Fruit fly (Drosophila melanogaster) whole organism, prepupa: ENCODE results near the gene CG31213.

Source experiments
- Blimp-1 ChIP-seq: fragments of 200-800 bp; sonication (Bioruptor generic); optimal IDR thresholded peaks from 3 replicates; lab custom pipeline; 2017; ENCODE audit warnings: missing biosample characterization, missing genetic modification characterization, mild to moderate bottlenecking, moderate library complexity, missing genetic modification reagents
- CG10669 ChIP-seq: fragments of 200-800 bp; sonication (Bioruptor generic); optimal IDR thresholded peaks from 3 replicates; lab custom pipeline; 2018; ENCODE audit warnings: missing biosample characterization, mild to moderate bottlenecking, missing genetic modification characterization, moderate library complexity
- CG11294 ChIP-seq: fragments of 200-800 bp; sonication (Bioruptor generic); IDR thresholded peaks from 2 replicates; pipeline ENCODE4 v1.3.6; 2022; ENCODE audit warnings: missing biosample characterization, missing genetic modification characterization
- CG11762 ChIP-seq: fragments of 200-800 bp; sonication (Bioruptor generic); optimal IDR thresholded peaks from 3 replicates; lab custom pipeline; 2016; ENCODE audit warnings: missing biosample characterization, missing genetic modification characterization; ENCODE audit not compliant: insufficient read depth
- CG11902 ChIP-seq: fragments of 200-800 bp; sonication (Bioruptor generic); optimal IDR thresholded peaks from 3 replicates; lab custom pipeline; 2016; ENCODE audit warnings: missing biosample characterization, missing genetic modification characterization
- CG15336 ChIP-seq: fragments of 200-800 bp; sonication (Bioruptor generic); IDR thresholded peaks from 2 replicates; pipeline ENCODE4 v1.3.6; 2022; ENCODE audit warnings: missing biosample characterization, missing genetic modification characterization
- CG16779 ChIP-seq: fragments of 200-800 bp; sonication (Bioruptor generic); optimal IDR thresholded peaks from 3 replicates; lab custom pipeline; 2017; ENCODE audit warnings: missing biosample characterization, mild to moderate bottlenecking, missing genetic modification characterization
- CG31627 ChIP-seq: fragments of 200-800 bp; sonication (Bioruptor generic); optimal IDR thresholded peaks from 3 replicates; lab custom pipeline; 2016; ENCODE audit warnings: missing biosample characterization, missing genetic modification characterization
- CG4318 ChIP-seq: fragments of 200-800 bp; sonication (Bioruptor generic); optimal IDR thresholded peaks from 3 replicates; lab custom pipeline; 2017; ENCODE audit warnings: missing biosample characterization, mild to moderate bottlenecking, missing genetic modification characterization
- CG6163 ChIP-seq: fragments of 200-800 bp; sonication (Bioruptor generic); IDR thresholded peaks from 3 replicates; pipeline ENCODE4 v1.3.6; 2022; ENCODE audit warnings: missing biosample characterization, missing genetic modification characterization
- CG6276 ChIP-seq: fragments of 200-800 bp; sonication (Bioruptor generic); optimal IDR thresholded peaks from 2 replicates; lab custom pipeline; 2017; ENCODE audit warnings: missing biosample characterization, mild to moderate bottlenecking, missing genetic modification characterization
- CG6792 ChIP-seq: fragments of 200-800 bp; sonication (Bioruptor generic); optimal IDR thresholded peaks from 3 replicates; lab custom pipeline; 2016; ENCODE audit warnings: missing biosample characterization, missing genetic modification characterization
- CG6808 ChIP-seq: fragments of 200-800 bp; sonication (Bioruptor generic); optimal IDR thresholded peaks from 3 replicates; lab custom pipeline; 2017; ENCODE audit warnings: missing biosample characterization, missing genetic modification characterization, mild to moderate bottlenecking, moderate library complexity, missing genetic modification reagents
- CG6854 ChIP-seq: fragments of 200-800 bp; sonication (Bioruptor generic); optimal IDR thresholded peaks from 2 replicates; lab custom pipeline; 2017; ENCODE audit warnings: missing biosample characterization, mild to moderate bottlenecking, missing genetic modification characterization
- CG7368 ChIP-seq: fragments of 200-800 bp; sonication (Bioruptor generic); optimal IDR thresholded peaks from 3 replicates; lab custom pipeline; 2016; ENCODE audit warnings: missing biosample characterization, missing genetic modification characterization
- CG8119 ChIP-seq: fragments of 200-800 bp; sonication (Bioruptor generic); IDR thresholded peaks from 3 replicates; pipeline ENCODE4 v1.3.6; 2022; ENCODE audit warnings: missing biosample characterization, missing genetic modification characterization
- CG8632 ChIP-seq: fragments of 200-800 bp; sonication (Bioruptor generic); optimal IDR thresholded peaks from 3 replicates; lab custom pipeline; 2016; ENCODE audit warnings: missing biosample characterization, missing genetic modification characterization
- CG9139 ChIP-seq: fragments of 200-800 bp; sonication (Bioruptor generic); optimal IDR thresholded peaks from 3 replicates; lab custom pipeline; 2017; ENCODE audit warnings: missing biosample characterization, mild to moderate bottlenecking, missing genetic modification characterization
- Eip75B ChIP-seq: fragments of 200-800 bp; sonication (Bioruptor generic); optimal IDR thresholded peaks from 3 replicates; lab custom pipeline; 2016; ENCODE audit warnings: missing biosample characterization, missing genetic modification characterization
- Eip93F ChIP-seq: fragments of 200-800 bp; sonication (Bioruptor generic); optimal IDR thresholded peaks from 2 replicates; lab custom pipeline; 2016; ENCODE audit warnings: missing biosample characterization, mild to moderate bottlenecking, missing genetic modification characterization
- Ets96B ChIP-seq: fragments of 200-800 bp; optimal IDR thresholded peaks from 2 replicates; lab custom pipeline; 2019; ENCODE audit warnings: missing biosample characterization, mild to moderate bottlenecking, missing genetic modification characterization, moderate library complexity
- Gug ChIP-seq: fragments of 200-800 bp; sonication (Bioruptor generic); IDR thresholded peaks from 2 replicates; pipeline ENCODE4 v1.3.6; 2022; ENCODE audit warnings: missing biosample characterization, missing genetic modification characterization
- Hr39 ChIP-seq: fragments of 200-800 bp; sonication (Bioruptor generic); optimal IDR thresholded peaks from 2 replicates; lab custom pipeline; 2016; ENCODE audit warnings: missing biosample characterization, missing genetic modification characterization
- Hr4 ChIP-seq: fragments of 200-800 bp; sonication (Bioruptor generic); optimal IDR thresholded peaks from 3 replicates; lab custom pipeline; 2016; ENCODE audit warnings: missing biosample characterization, missing genetic modification characterization
- Met ChIP-seq: fragments of 200-800 bp; sonication (Bioruptor generic); optimal IDR thresholded peaks from 3 replicates; lab custom pipeline; 2016; ENCODE audit warnings: missing biosample characterization, missing genetic modification characterization
- OdsH ChIP-seq: fragments of 200-800 bp; sonication (Bioruptor generic); optimal IDR thresholded peaks from 3 replicates; lab custom pipeline; 2016; ENCODE audit warnings: missing biosample characterization, missing genetic modification characterization
- Smox ChIP-seq: fragments of 200-800 bp; sonication (Bioruptor generic); optimal IDR thresholded peaks from 3 replicates; lab custom pipeline; 2016; ENCODE audit warnings: missing biosample characterization, missing genetic modification characterization
- Sox14 ChIP-seq: fragments of 200-800 bp; sonication (Bioruptor generic); optimal IDR thresholded peaks from 3 replicates; lab custom pipeline; 2016; ENCODE audit warnings: missing biosample characterization, missing genetic modification characterization
- achi ChIP-seq: fragments of 200-800 bp; sonication (Bioruptor generic); optimal IDR thresholded peaks from 3 replicates; lab custom pipeline; 2016; ENCODE audit warnings: missing biosample characterization, missing genetic modification characterization
- cyc ChIP-seq: fragments of 200-800 bp; sonication (Bioruptor generic); optimal IDR thresholded peaks from 3 replicates; lab custom pipeline; 2016; ENCODE audit warnings: missing biosample characterization, missing genetic modification characterization
- dac ChIP-seq: fragments of 200-800 bp; sonication (Bioruptor generic); optimal IDR thresholded peaks from 2 replicates; lab custom pipeline; 2017; ENCODE audit warnings: missing biosample characterization, mild to moderate bottlenecking, missing genetic modification characterization
- eg ChIP-seq: fragments of 200-800 bp; sonication (Bioruptor generic); IDR thresholded peaks from 3 replicates; pipeline ENCODE4 v1.3.6; 2022; ENCODE audit warnings: missing biosample characterization, missing genetic modification characterization
- fd85E ChIP-seq: fragments of 200-800 bp; sonication (Bioruptor generic); optimal IDR thresholded peaks from 3 replicates; lab custom pipeline; 2016; ENCODE audit warnings: missing biosample characterization, missing genetic modification characterization
- fkh ChIP-seq: fragments of 200-800 bp; sonication (Bioruptor generic); optimal IDR thresholded peaks from 3 replicates; lab custom pipeline; 2017; ENCODE audit warnings: missing biosample characterization, mild to moderate bottlenecking, missing genetic modification characterization, moderate library complexity
- lz ChIP-seq: fragments of 200-800 bp; sonication (Bioruptor generic); optimal IDR thresholded peaks from 3 replicates; lab custom pipeline; 2016; ENCODE audit warnings: missing biosample characterization, missing genetic modification characterization
- net ChIP-seq: fragments of 200-800 bp; sonication (Bioruptor generic); optimal IDR thresholded peaks from 3 replicates; lab custom pipeline; 2016; ENCODE audit warnings: missing biosample characterization, missing genetic modification characterization
- spab ChIP-seq: fragments of 200-800 bp; sonication (Bioruptor generic); optimal IDR thresholded peaks from 2 replicates; lab custom pipeline; 2017; ENCODE audit warnings: missing biosample characterization, mild to moderate bottlenecking, missing genetic modification characterization, missing genetic modification reagents
- topi ChIP-seq: fragments of 200-800 bp; sonication (Bioruptor generic); optimal IDR thresholded peaks from 3 replicates; lab custom pipeline; 2016; ENCODE audit warnings: missing biosample characterization, missing genetic modification characterization

Gene CG31213

DNA sequence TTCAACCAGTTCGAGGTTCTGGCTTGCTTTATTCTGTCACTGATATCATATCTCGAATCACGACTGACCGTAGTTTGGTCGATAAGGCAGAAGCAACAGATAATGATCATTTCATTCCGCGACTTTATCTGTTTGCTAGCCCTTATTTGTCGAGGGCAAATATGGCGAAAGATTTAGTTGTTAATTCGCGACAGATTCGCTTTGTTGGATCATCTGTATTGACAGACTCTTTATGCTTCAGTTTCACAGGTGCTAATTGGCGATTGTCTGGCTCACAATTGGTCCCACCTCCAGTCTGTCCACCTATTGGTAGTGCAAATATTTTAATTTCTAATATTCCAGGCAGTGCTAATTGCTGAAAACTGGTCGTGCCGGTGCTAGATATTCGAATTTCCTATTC lies 48.4 kb upstream of the CG31213 start (continued):
- TF ChIP-seq achi (peak; percentile 28), CG9139 (GFP tag; lab: Kevin White, UChicago) (peak; percentile 32), Blimp-1 (GFP tag; lab: Kevin White, UChicago) (no peak), spab (peak; percentile 51), fkh (GFP tag; lab: Kevin White, UChicago) (peak; percentile 79), Sox14 (no peak), lz (GFP tag; lab: Kevin White, UChicago) (no peak), CG11902 (no peak), cyc (GFP tag; lab: Kevin White, UChicago) (no peak), dac (no peak), CG11294 (GFP tag; lab: Robert Waterston, UW) (no peak)

dm6 chr3R:19925271-19925670 lies 47.4 kb upstream of the CG31213 start, which contains the start of gene CG4462:
TSS of gene CG4462 (minus strand) at chr3R:19925371.
- TF ChIP-seq Sox14 (no peak), Gug (GFP tag; lab: Robert Waterston, UW) (no peak), CG9139 (GFP tag; lab: Kevin White, UChicago) (no peak), CG6808 (GFP tag; lab: Kevin White, UChicago) (no peak), fkh (GFP tag; lab: Kevin White, UChicago) (no peak), Eip93F (GFP tag; lab: Kevin White, UChicago) (no peak)

- TF ChIP-seq CG8632 (GFP tag; lab: Kevin White, UChicago) (no peak), Sox14 (no peak), Met (no peak), CG6276 (GFP tag; lab: Kevin White, UChicago) (no peak), topi (GFP tag; lab: Kevin White, UChicago) (no peak), Hr4 (no peak), OdsH (no peak), CG15336 (GFP tag; lab: Robert Waterston, UW) (no peak), net (GFP tag; lab: Kevin White, UChicago) (no peak), CG10669 (GFP tag; lab: Kevin White, UChicago) (no peak), eg (GFP tag; lab: Robert Waterston, UW) (no peak), CG7368 (GFP tag; lab: Kevin White, UChicago) (no peak), Hr39 (no peak), Ets96B (tag; lab: Kevin White, UChicago) (no peak), CG8119 (GFP tag; lab: Robert Waterston, UW) (no peak), CG6854 (GFP tag; lab: Kevin White, UChicago) (no peak), CG16779 (tag; lab: Kevin White, UChicago) (no peak), CG4318 (GFP tag; lab: Kevin White, UChicago) (no peak), Eip93F (GFP tag; lab: Kevin White, UChicago) (no peak), CG11902 (no peak)
These were observed 44.2 kb upstream of the CG31213 start, which contains the start of gene CG4459 for dm6 chr3R:19928544-19928943. TSS of gene CG4459 (minus strand) at chr3R:19928644.

- TF ChIP-seq CG10669 (GFP tag; lab: Kevin White, UChicago) (no peak), CG6792 (GFP tag; lab: Kevin White, UChicago) (no peak), CG8119 (GFP tag; lab: Robert Waterston, UW) (no peak), CG31627 (GFP tag; lab: Kevin White, UChicago) (no peak), topi (GFP tag; lab: Kevin White, UChicago) (no peak), CG11762 (GFP tag; lab: Kevin White, UChicago) (no peak), achi (no peak), Smox (GFP tag; lab: Kevin White, UChicago) (no peak), CG6163 (no peak), Eip75B (GFP tag; lab: Kevin White, UChicago) (no peak), spab (no peak), CG11902 (no peak), net (GFP tag; lab: Kevin White, UChicago) (no peak), fd85E (GFP tag; lab: Kevin White, UChicago) (no peak)
These were observed 41.6 kb upstream of the CG31213 start for dm6 chr3R:19930913-19931706.
